Fruit fly (Drosophila melanogaster) S2 (cell line): Measurements from ENCODE around the gene CG40439.

ENCODE experiments used
- CG8478 ChIP-seq: fragments of >200 bp; optimal IDR thresholded peaks from 2 replicates; lab custom pipeline; 2018
- CTCF ChIP-seq, 2 experiments: fragments of >200 bp; optimal IDR thresholded peaks; 2 replicates each; lab custom pipeline; 2018

DNA sequence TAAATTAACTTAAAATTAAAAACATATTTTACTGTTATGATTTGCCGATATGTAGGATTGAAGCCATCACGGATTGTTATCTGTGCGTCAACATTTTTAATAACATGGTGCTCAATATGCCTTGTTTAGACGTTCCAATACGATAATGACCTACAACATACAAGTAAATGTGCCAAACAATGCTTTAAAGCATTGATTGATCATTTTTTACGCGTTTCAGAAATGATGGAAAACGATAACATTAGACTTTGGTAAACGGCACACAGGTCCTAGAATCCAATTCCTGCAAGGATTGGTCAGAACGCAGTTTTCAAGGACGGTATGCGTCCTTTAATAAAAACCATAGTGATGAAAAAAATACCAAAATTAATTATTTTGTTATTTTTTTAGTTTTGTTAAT lies 39.9 kb downstream of the CG40439 start:
- TF ChIP-seq CG8478 (lab: Kevin White, UChicago) (no peak), CTCF (optimal IDR thresholded peaks at IDR 0.05; lab: Kevin White, UChicago) (no peak)
